Fruit fly (Drosophila melanogaster) whole organism, embryonic: Measurements from ENCODE around the gene RpL8.

Source experiments
- Aef1 ChIP-seq: fragments of 200-800 bp; sonication (Bioruptor generic); IDR thresholded peaks from 3 replicates; pipeline ENCODE4 v1.3.6; 2022; ENCODE audit warnings: missing biosample characterization, missing genetic modification characterization
- Awh ChIP-seq: fragments of 200-800 bp; sonication (Bioruptor generic); IDR thresholded peaks from 2 replicates; pipeline ENCODE4, ENCODE4 v1.3.6; 2022; ENCODE audit warnings: missing biosample characterization, missing genetic modification characterization
- CG10209 ChIP-seq: fragments of 200-800 bp; sonication (Bioruptor generic); optimal IDR thresholded peaks from 3 replicates; lab custom pipeline; 2017; ENCODE audit warnings: missing biosample characterization, mild to moderate bottlenecking, missing genetic modification characterization, missing genetic modification reagents
- CG13296 ChIP-seq: fragments of 200-800 bp; sonication (Bioruptor generic); optimal IDR thresholded peaks from 3 replicates; lab custom pipeline; 2018; ENCODE audit warnings: missing biosample characterization, mild to moderate bottlenecking, missing genetic modification characterization
- CG13775 ChIP-seq: fragments of 200-800 bp; sonication (Bioruptor generic); optimal IDR thresholded peaks from 3 replicates; lab custom pipeline; 2017; ENCODE audit warnings: missing biosample characterization, mild to moderate bottlenecking, missing genetic modification characterization
- CG14710 ChIP-seq: fragments of 200-800 bp; sonication (Bioruptor generic); optimal IDR thresholded peaks from 3 replicates; lab custom pipeline; 2019; ENCODE audit warnings: missing biosample characterization, mild to moderate bottlenecking, missing genetic modification characterization, moderate library complexity
- CG15073 ChIP-seq: fragments of 200-800 bp; sonication (Bioruptor generic); optimal IDR thresholded peaks from 2 replicates; lab custom pipeline; 2016; ENCODE audit warnings: missing biosample characterization, missing genetic modification characterization
- CG15514 ChIP-seq: fragments of 200-800 bp; sonication (Bioruptor generic); optimal IDR thresholded peaks from 3 replicates; lab custom pipeline; 2017; ENCODE audit warnings: missing biosample characterization, missing genetic modification characterization, mild to moderate bottlenecking, moderate library complexity, missing genetic modification reagents
- CG17186 ChIP-seq: fragments of 200-800 bp; sonication (Bioruptor generic); optimal IDR thresholded peaks from 3 replicates; lab custom pipeline; 2017; ENCODE audit warnings: missing biosample characterization, missing genetic modification reagents, missing genetic modification characterization
- CG17802 ChIP-seq: fragments of 200-800 bp; sonication (Bioruptor generic); optimal IDR thresholded peaks from 2 replicates; lab custom pipeline; 2018; ENCODE audit warnings: missing biosample characterization, mild to moderate bottlenecking, missing genetic modification characterization, moderate library complexity
- CG17829 ChIP-seq: fragments of 200-800 bp; optimal IDR thresholded peaks from 2 replicates; lab custom pipeline; 2019; ENCODE audit warnings: missing biosample characterization, mild to moderate bottlenecking, missing genetic modification characterization, moderate library complexity
- CG18011 ChIP-seq: fragments of 200-800 bp; sonication (Bioruptor generic); optimal IDR thresholded peaks from 2 replicates; lab custom pipeline; 2017; ENCODE audit warnings: missing biosample characterization, missing genetic modification characterization, mild to moderate bottlenecking, moderate library complexity, missing genotype
- CG30020 ChIP-seq: fragments of 200-800 bp; optimal IDR thresholded peaks from 2 replicates; lab custom pipeline; 2019; ENCODE audit warnings: missing biosample characterization, mild to moderate bottlenecking, missing genetic modification characterization, moderate library complexity
- CG31365 ChIP-seq: fragments of 200-800 bp; sonication (Bioruptor generic); optimal IDR thresholded peaks from 2 replicates; lab custom pipeline; 2018; ENCODE audit warnings: missing biosample characterization, mild to moderate bottlenecking, missing genetic modification characterization
- CG34376 ChIP-seq: fragments of 200-800 bp; sonication (Bioruptor generic); optimal IDR thresholded peaks from 2 replicates; lab custom pipeline; 2018; ENCODE audit warnings: missing biosample characterization, mild to moderate bottlenecking, missing genetic modification characterization
- CG4707 ChIP-seq: fragments of 200-800 bp; sonication (Bioruptor generic); optimal IDR thresholded peaks from 2 replicates; lab custom pipeline; 2018; ENCODE audit warnings: missing biosample characterization, mild to moderate bottlenecking, missing genetic modification characterization, moderate library complexity
- CG6272 ChIP-seq: fragments of 200-800 bp; sonication (Bioruptor generic); IDR thresholded peaks from 2 replicates; pipeline ENCODE4 v1.3.6; 2022; ENCODE audit warnings: missing biosample characterization, missing genetic modification characterization
- CG7556 ChIP-seq: fragments of 200-800 bp; sonication (Bioruptor generic); optimal IDR thresholded peaks from 2 replicates; lab custom pipeline; 2017; ENCODE audit warnings: missing biosample characterization, mild to moderate bottlenecking, missing genetic modification characterization
- CG9215 ChIP-seq: fragments of 200-800 bp; sonication (Bioruptor generic); IDR thresholded peaks from 2 replicates; pipeline ENCODE4 v1.3.6; 2022; ENCODE audit warnings: missing biosample characterization, missing genetic modification characterization
- CG9609 ChIP-seq: fragments of 200-800 bp; sonication (Bioruptor generic); optimal IDR thresholded peaks from 3 replicates; lab custom pipeline; 2016; ENCODE audit warnings: missing biosample characterization, missing genetic modification characterization
- D ChIP-seq, 2 experiments: fragments of 200-800 bp in 1 of 2; fragments of >200 bp in 1 of 2; sonication (Bioruptor generic) in 1 of 2; optimal IDR thresholded peaks; 2 replicates in 1 of 2; 3 replicates in 1 of 2; lab custom pipeline; 2017; ENCODE audit warnings: mild to moderate bottlenecking in 1 of 2, missing biosample characterization in 1 of 2, missing genetic modification characterization in 1 of 2, missing genetic modification reagents in 1 of 2
- Deaf1 ChIP-seq: fragments of 200-800 bp; optimal IDR thresholded peaks from 3 replicates; lab custom pipeline; 2019; ENCODE audit warnings: missing biosample characterization, mild to moderate bottlenecking, missing genetic modification characterization, moderate library complexity
- Fer3 ChIP-seq: fragments of 200-800 bp; sonication (Bioruptor generic); optimal IDR thresholded peaks from 2 replicates; lab custom pipeline; 2018; ENCODE audit warnings: missing biosample characterization, mild to moderate bottlenecking, missing genetic modification characterization, moderate library complexity
- HHEX ChIP-seq: fragments of 200-800 bp; sonication (Bioruptor generic); optimal IDR thresholded peaks from 3 replicates; lab custom pipeline; 2017; ENCODE audit warnings: missing biosample characterization, mild to moderate bottlenecking, missing genetic modification characterization, missing genetic modification reagents
- HLH54F ChIP-seq: fragments of 200-800 bp; sonication (Bioruptor generic); optimal IDR thresholded peaks from 3 replicates; lab custom pipeline; 2016; ENCODE audit warnings: missing biosample characterization, missing genetic modification characterization
- Hand ChIP-seq: fragments of 200-800 bp; sonication (Bioruptor generic); optimal IDR thresholded peaks from 2 replicates; lab custom pipeline; 2017; ENCODE audit warnings: mild to moderate bottlenecking, missing biosample characterization, missing genetic modification reagents, missing genetic modification characterization
- MESR4 ChIP-seq: fragments of 200-800 bp; sonication (Bioruptor generic); optimal IDR thresholded peaks from 2 replicates; lab custom pipeline; 2018; ENCODE audit warnings: missing biosample characterization, mild to moderate bottlenecking, missing genetic modification characterization, moderate library complexity
- NfI ChIP-seq: fragments of 200-800 bp; sonication (Bioruptor generic); optimal IDR thresholded peaks from 3 replicates; lab custom pipeline; 2018; ENCODE audit warnings: missing biosample characterization, mild to moderate bottlenecking, missing genetic modification characterization, moderate library complexity
- Ptx1 ChIP-seq: fragments of 200-800 bp; sonication (Bioruptor generic); IDR thresholded peaks from 2 replicates; pipeline ENCODE4 v1.3.6; 2022; ENCODE audit warnings: missing biosample characterization, missing genetic modification characterization
- Stat92E ChIP-seq, 3 experiments: fragments of >200 bp in 2 of 3; fragments of 200-800 bp in 1 of 3; sonication (Bioruptor generic) in 1 of 3; optimal IDR thresholded peaks; 2 replicates each; lab custom pipeline; 2017 to 2019; ENCODE audit warnings: missing biosample characterization in 3 of 3, missing genetic modification characterization in 3 of 3, mild to moderate bottlenecking in 1 of 3, moderate library complexity in 1 of 3
- Taf1 ChIP-seq: fragments of 200-800 bp; sonication (Bioruptor generic); IDR thresholded peaks from 2 replicates; pipeline ENCODE4 v1.3.6; 2022; ENCODE audit warnings: missing biosample characterization, missing genetic modification characterization
- al ChIP-seq: fragments of 200-800 bp; sonication (Bioruptor generic); IDR thresholded peaks from 2 replicates; pipeline ENCODE4 v1.3.6; 2022; ENCODE audit warnings: missing biosample characterization, missing genetic modification characterization
- br ChIP-seq: fragments of >200 bp; optimal IDR thresholded peaks from 2 replicates; lab custom pipeline; 2017
- cg ChIP-seq: fragments of 200-800 bp; sonication (Bioruptor generic); optimal IDR thresholded peaks from 3 replicates; lab custom pipeline; 2019; ENCODE audit warnings: missing biosample characterization, mild to moderate bottlenecking, missing genetic modification characterization, moderate library complexity
- chinmo ChIP-seq: fragments of 200-800 bp; sonication (Bioruptor generic); IDR thresholded peaks from 4 replicates; pipeline ENCODE4 v1.3.6; 2022; ENCODE audit warnings: missing biosample characterization, missing genetic modification characterization; ENCODE audit not compliant: partially characterized antibody
- crc ChIP-seq: fragments of 200-800 bp; sonication (Bioruptor generic); optimal IDR thresholded peaks from 2 replicates; lab custom pipeline; 2016; ENCODE audit warnings: missing biosample characterization, missing genetic modification characterization
- dati ChIP-seq: fragments of 200-800 bp; sonication (Bioruptor generic); IDR thresholded peaks from 2 replicates; pipeline ENCODE4 v1.3.6; 2022; ENCODE audit warnings: missing biosample characterization, missing genetic modification characterization
- dm ChIP-seq: fragments of 200-800 bp; sonication (Bioruptor generic); optimal IDR thresholded peaks from 3 replicates; lab custom pipeline; 2016; ENCODE audit warnings: missing biosample characterization, missing genetic modification characterization
- dpn ChIP-seq, 2 experiments: fragments of 200-800 bp; sonication (Bioruptor generic); optimal IDR thresholded peaks; 3 replicates each; lab custom pipeline; 2016; ENCODE audit warnings: missing biosample characterization in 2 of 2, missing genetic modification characterization in 2 of 2
- gro ChIP-seq: fragments of 200-800 bp; sonication (Bioruptor generic); optimal IDR thresholded peaks from 2 replicates; lab custom pipeline; 2016; ENCODE audit warnings: missing biosample characterization, missing genetic modification characterization
- gt ChIP-seq: fragments of 200-800 bp; sonication (Bioruptor generic); IDR thresholded peaks from 2 replicates; pipeline ENCODE4 v1.3.6; 2022; ENCODE audit warnings: missing biosample characterization, missing genetic modification characterization
- odd ChIP-seq: fragments of 200-800 bp; sonication (Bioruptor generic); optimal IDR thresholded peaks from 2 replicates; lab custom pipeline; 2017; ENCODE audit warnings: missing biosample characterization, mild to moderate bottlenecking, missing genetic modification characterization
- repo ChIP-seq: fragments of 200-800 bp; sonication (Bioruptor generic); optimal IDR thresholded peaks from 2 replicates; lab custom pipeline; 2016; ENCODE audit warnings: missing biosample characterization, missing genetic modification characterization
- shn ChIP-seq: fragments of 200-800 bp; sonication (Bioruptor generic); optimal IDR thresholded peaks from 3 replicates; lab custom pipeline; 2016; ENCODE audit warnings: missing biosample characterization, missing genetic modification characterization
- wor ChIP-seq: fragments of 200-800 bp; sonication (Bioruptor generic); IDR thresholded peaks from 2 replicates; pipeline ENCODE4 v1.3.6; 2022; ENCODE audit warnings: missing biosample characterization, missing genetic modification characterization
- zfh2 ChIP-seq: fragments of 200-800 bp; sonication (Bioruptor generic); optimal IDR thresholded peaks from 2 replicates; lab custom pipeline; 2016; ENCODE audit warnings: missing biosample characterization, missing genetic modification characterization

The RpL8 gene

DNA sequence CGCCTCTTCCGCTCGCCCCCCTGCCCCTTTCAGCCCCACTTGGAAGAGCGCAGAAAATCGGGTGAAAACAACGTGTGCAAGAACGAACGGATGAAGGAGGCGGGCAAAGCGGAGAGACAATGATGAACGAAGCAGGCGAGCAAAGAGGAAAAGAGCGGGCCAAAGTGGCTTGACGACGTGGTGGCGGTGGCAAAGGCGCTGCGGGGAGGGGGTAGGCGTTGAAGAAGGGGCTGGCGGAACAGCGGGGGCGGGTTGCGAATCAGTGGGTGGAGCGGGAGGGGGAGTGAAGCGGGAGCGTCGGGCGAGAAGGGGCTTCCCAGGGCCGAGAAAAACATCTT lies 45.5 kb downstream of the RpL8 start (continued):
- TF ChIP-seq Deaf1 (tag; lab: Kevin White, UChicago) (peak; percentile 28), shn (GFP tag; lab: Kevin White, UChicago) (no peak), Ptx1 (GFP tag; lab: Robert Waterston, UW) (no peak), gt (GFP tag; lab: Robert Waterston, UW) (no peak), NfI (GFP tag; lab: Kevin White, UChicago) (no peak), CG30020 (tag; lab: Kevin White, UChicago) (no peak), CG31365 (tag; lab: Kevin White, UChicago) (no peak), CG6272 (GFP tag; lab: Robert Waterston, UW) (no peak), D (optimal IDR thresholded peaks at IDR 0.05; lab: Kevin White, UChicago) (no peak), D (GFP tag; optimal IDR thresholded peaks at IDR 0.05; lab: Kevin White, UChicago) (no peak), repo (no peak), cg (GFP tag; lab: Kevin White, UChicago) (no peak), Aef1 (GFP tag; lab: Robert Waterston, UW) (no peak), CG9609 (GFP tag; lab: Kevin White, UChicago) (no peak), crc (GFP tag; lab: Kevin White, UChicago) (no peak), dpn (GFP tag; optimal IDR thresholded peaks at IDR 0.05; lab: Kevin White, UChicago) (no peak), MESR4 (GFP tag; lab: Kevin White, UChicago) (no peak)

DNA sequence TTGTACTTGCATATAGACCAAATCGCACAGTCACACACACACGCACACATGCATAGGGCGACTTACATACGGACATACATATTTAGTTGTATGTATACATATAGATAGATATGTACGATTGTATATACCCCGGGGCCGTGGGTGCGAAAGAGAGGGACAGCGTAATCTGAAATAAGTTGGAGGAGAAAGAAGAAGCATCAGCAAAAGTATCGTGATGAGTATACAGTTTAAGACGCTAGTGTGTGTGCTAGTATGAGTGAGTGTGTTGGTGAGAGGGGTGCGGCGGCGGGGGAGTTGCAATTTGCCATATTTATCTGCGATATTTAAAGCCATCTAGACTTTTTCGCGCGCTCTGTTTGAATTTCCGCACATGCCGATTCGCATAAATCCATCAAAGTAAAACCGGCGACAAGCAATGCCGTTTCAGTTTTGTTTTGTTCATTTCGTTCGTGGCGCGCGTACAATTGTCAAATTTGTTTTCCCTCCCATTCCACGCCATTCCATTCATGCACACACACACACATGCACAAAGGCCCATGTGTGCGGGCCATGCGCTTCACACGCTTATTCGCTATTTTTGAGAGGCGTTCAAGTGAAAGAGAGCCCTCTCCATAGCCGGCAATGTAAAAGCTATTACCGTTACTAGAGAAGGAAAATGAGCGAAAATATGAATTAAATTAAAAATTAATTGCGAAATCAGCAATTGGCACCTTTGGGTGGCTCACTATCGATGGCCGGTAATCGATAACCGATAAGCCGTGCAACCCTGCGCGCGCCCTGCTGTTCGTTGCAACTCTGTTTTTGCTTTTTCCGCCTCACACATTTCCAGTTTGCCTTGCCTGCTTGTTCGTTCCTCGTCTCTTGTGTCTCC lies 47.9 kb downstream of the RpL8 start:
- TF ChIP-seq dati (GFP tag; lab: Robert Waterston, UW) = peak; percentile 46; the same call in 1 of the 2 replicates
- peak; percentile 53 for TF ChIP-seq CG4707 (GFP tag; lab: Kevin White, UChicago)
- TF ChIP-seq CG17802 (tag; lab: Kevin White, UChicago) = peak; percentile 54
- TF ChIP-seq HLH54F = peak; percentile 67
- peak; percentile 62; the same call in 1 of the 2 replicates for TF ChIP-seq al (GFP tag; lab: Robert Waterston, UW)
- TF ChIP-seq odd = peak; percentile 93
- no peak for TF ChIP-seq Stat92E (GFP tag; optimal IDR thresholded peaks at IDR 0.05; lab: Kevin White, UChicago)
- TF ChIP-seq br (lab: Kevin White, UChicago) = no peak
- TF ChIP-seq CG17829 = peak; percentile 78
- TF ChIP-seq chinmo (GFP tag; lab: Robert Waterston, UW) = peak; percentile 73; the same call in 3 of the 4 replicates
- peak; percentile 90 for TF ChIP-seq CG15514
- TF ChIP-seq CG13775 (GFP tag; lab: Kevin White, UChicago) = peak; percentile 91
- TF ChIP-seq dpn (GFP tag; optimal IDR thresholded peaks at IDR 0.05; lab: Kevin White, UChicago) = peak; percentile 35 to 84
- TF ChIP-seq Awh (GFP tag; lab: Robert Waterston, UW) = peak; percentile 78
- peak; percentile 87 for TF ChIP-seq Hand
- peak; percentile 72 for TF ChIP-seq zfh2 (GFP tag; lab: Kevin White, UChicago)
- TF ChIP-seq CG14710 (tag; lab: Kevin White, UChicago) = peak; percentile 78
- peak; percentile 81 for TF ChIP-seq Fer3
- TF ChIP-seq wor (GFP tag; lab: Robert Waterston, UW) = 0 out of 2 replicates have a peak, but pooled peaks have one; percentile 18
- peak; percentile 93 for TF ChIP-seq CG13296 (GFP tag; lab: Kevin White, UChicago)
- peak; percentile 76 for TF ChIP-seq CG10209 (GFP tag; lab: Kevin White, UChicago)
- TF ChIP-seq CG6272 (GFP tag; lab: Robert Waterston, UW) = no peak
- peak; percentile 91 for TF ChIP-seq HHEX (GFP tag; lab: Kevin White, UChicago)
- peak; percentile 60 for TF ChIP-seq CG7556 (GFP tag; lab: Kevin White, UChicago)
- TF ChIP-seq Taf1 (GFP tag; lab: Robert Waterston, UW) = no peak; the same call in 1 of the 2 replicates
- peak; percentile 98 for TF ChIP-seq CG17186 (GFP tag; lab: Kevin White, UChicago)
- TF ChIP-seq CG18011 (GFP tag; lab: Kevin White, UChicago) = peak; percentile 63
- no peak for TF ChIP-seq CG15073 (GFP tag; lab: Kevin White, UChicago)
- TF ChIP-seq CG34376 (GFP tag; lab: Kevin White, UChicago) = peak; percentile 96
- TF ChIP-seq gt (GFP tag; lab: Robert Waterston, UW) = peak; percentile 13; the same call in 1 of the 2 replicates
- peak; percentile 39 for TF ChIP-seq CG9215 (GFP tag; lab: Robert Waterston, UW)
- TF ChIP-seq gro (GFP tag; lab: Kevin White, UChicago) = peak; percentile 73
- TF ChIP-seq dm (GFP tag; lab: Kevin White, UChicago) = peak; percentile 93
